Worm (Caenorhabditis elegans): ENCODE data around the gene abhd-5.2.

The abhd-5.2 gene

DNA sequence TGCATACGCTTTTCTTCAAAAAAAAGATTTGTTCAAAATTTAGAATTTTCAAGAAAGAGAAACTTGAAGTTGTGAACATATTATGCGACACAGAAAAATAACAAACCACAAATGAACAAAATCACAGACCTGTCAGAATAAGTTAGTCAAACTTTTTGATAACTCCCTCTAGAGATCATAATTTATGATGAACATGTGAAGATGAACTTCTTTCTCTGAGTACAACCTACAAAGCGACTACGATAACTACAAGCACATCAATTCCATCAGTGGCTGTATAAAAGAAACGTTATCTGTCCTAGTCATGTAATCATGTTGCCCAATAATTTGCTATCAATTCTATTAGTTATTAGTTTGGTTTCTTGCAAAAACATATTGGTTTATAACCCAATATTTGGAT lies 51.3 kb downstream of the abhd-5.2 start, which contains the start of gene ugt-9 (continued):
- TF ChIP-seq fkh-8 (tag; optimal IDR thresholded peaks at IDR 0.05) (no peak), aly-2 (tag; optimal IDR thresholded peaks at IDR 0.05) (no peak), nhr-20 (tag; optimal IDR thresholded peaks at IDR 0.05) (peak; percentile 72), efl-3 (GFP tag; optimal IDR thresholded peaks at IDR 0.05) (no peak), elt-2 (tag; optimal IDR thresholded peaks at IDR 0.05) (no peak), blmp-1 (tag; optimal IDR thresholded peaks at IDR 0.05) (no peak), Y116A8C.19 (tag; optimal IDR thresholded peaks at IDR 0.05; ENCODE audit: borderline replicate concordance) (no peak), pqm-1 (tag; optimal IDR thresholded peaks at IDR 0.05) (no peak), swsn-7 (tag; optimal IDR thresholded peaks at IDR 0.05) (no peak), mdl-1 (tag; optimal IDR thresholded peaks at IDR 0.05) (no peak), egl-13 (tag; optimal IDR thresholded peaks at IDR 0.05) (no peak), lin-15B (tag; optimal IDR thresholded peaks at IDR 0.05) (no peak), dsc-1 (tag; optimal IDR thresholded peaks at IDR 0.05) (no peak), unc-62 (GFP tag; optimal IDR thresholded peaks at IDR 0.05) (no peak), jun-1 (tag; optimal IDR thresholded peaks at IDR 0.05) (no peak), nhr-19 (GFP tag; conservative IDR thresholded peaks at IDR 0.05) (peak; percentile 36), isw-1 (GFP tag; IDR thresholded peaks at IDR 0.05) (no peak), xbp-1 (tag; optimal IDR thresholded peaks at IDR 0.05) (no peak), pag-3 (tag; optimal IDR thresholded peaks at IDR 0.05; ENCODE audit: borderline replicate concordance, insufficient read depth) (no peak), ceh-8 (GFP tag; optimal IDR thresholded peaks at IDR 0.05) (no peak), ces-1 (GFP tag; optimal IDR thresholded peaks at IDR 0.05) (no peak), nhr-28 (tag; optimal IDR thresholded peaks at IDR 0.05) (no peak), nhr-84 (tag; optimal IDR thresholded peaks at IDR 0.05) (no peak), zag-1 (tag; optimal IDR thresholded peaks at IDR 0.05) (no peak), ceh-63 (GFP tag; optimal IDR thresholded peaks at IDR 0.05) (no peak), lin-14 (GFP tag; optimal IDR thresholded peaks at IDR 0.05) (peak; percentile 32), tlp-1 (tag; optimal IDR thresholded peaks at IDR 0.05) (no peak), rnt-1 (tag; optimal IDR thresholded peaks at IDR 0.05) (no peak), C04F5.9 (tag; optimal IDR thresholded peaks at IDR 0.05) (no peak), C34B4.2 (tag; optimal IDR thresholded peaks at IDR 0.05) (no peak), snu-23 (GFP tag; optimal IDR thresholded peaks at IDR 0.05) (peak; percentile 34), mab-9 (GFP tag; IDR thresholded peaks at IDR 0.05) (no peak), pax-3 (tag; optimal IDR thresholded peaks at IDR 0.05) (no peak), egl-27 (tag; optimal IDR thresholded peaks at IDR 0.05) (no peak), lir-3 (tag; optimal IDR thresholded peaks at IDR 0.05; ENCODE audit: poor library complexity) (no peak), lin-13 (GFP tag; optimal IDR thresholded peaks at IDR 0.05) (no peak), alr-1 (tag; optimal IDR thresholded peaks at IDR 0.05; ENCODE audit: borderline replicate concordance) (no peak), nhr-71 (tag; optimal IDR thresholded peaks at IDR 0.05) (peak; percentile 57), ztf-4 (tag; optimal IDR thresholded peaks at IDR 0.05) (no peak)

All from whole organism, L1 larva.